Fruit fly (Drosophila melanogaster) whole organism, embryonic: ENCODE data around the gene CG10165.

ENCODE experiments used
- BtbVII ChIP-seq: fragments of 200-800 bp; sonication (Bioruptor generic); optimal IDR thresholded peaks from 3 replicates; lab custom pipeline; 2017; ENCODE audit warnings: missing biosample characterization, mild to moderate bottlenecking, missing genetic modification characterization
- CG10366 ChIP-seq: fragments of 200-800 bp; sonication (Bioruptor generic); IDR thresholded peaks from 2 replicates; pipeline ENCODE4 v1.3.6; 2022; ENCODE audit warnings: missing biosample characterization, missing genetic modification characterization
- CG10979 ChIP-seq: fragments of 200-800 bp; sonication (Bioruptor generic); optimal IDR thresholded peaks from 2 replicates; lab custom pipeline; 2018; ENCODE audit warnings: missing biosample characterization, mild to moderate bottlenecking, missing genetic modification characterization, moderate library complexity
- CG12071 ChIP-seq: fragments of 200-800 bp; sonication (Bioruptor generic); optimal IDR thresholded peaks from 3 replicates; lab custom pipeline; 2018; ENCODE audit warnings: missing biosample characterization, mild to moderate bottlenecking, missing genetic modification characterization
- CG12299 ChIP-seq: fragments of 200-800 bp; sonication (Bioruptor generic); optimal IDR thresholded peaks from 2 replicates; lab custom pipeline; 2018; ENCODE audit warnings: missing biosample characterization, mild to moderate bottlenecking, missing genetic modification characterization
- CG12391 ChIP-seq: fragments of 200-800 bp; sonication (Bioruptor generic); optimal IDR thresholded peaks from 3 replicates; lab custom pipeline; 2018; ENCODE audit warnings: missing biosample characterization, mild to moderate bottlenecking, missing genetic modification characterization, moderate library complexity
- CG12744 ChIP-seq: fragments of 200-800 bp; sonication (Bioruptor generic); optimal IDR thresholded peaks from 2 replicates; lab custom pipeline; 2016; ENCODE audit warnings: missing biosample characterization, missing genetic modification characterization
- CG13296 ChIP-seq: fragments of 200-800 bp; sonication (Bioruptor generic); optimal IDR thresholded peaks from 3 replicates; lab custom pipeline; 2018; ENCODE audit warnings: missing biosample characterization, mild to moderate bottlenecking, missing genetic modification characterization
- CG14860 ChIP-seq: fragments of 200-800 bp; sonication (Bioruptor generic); IDR thresholded peaks from 3 replicates; pipeline ENCODE4 v1.3.6; 2022; ENCODE audit warnings: missing biosample characterization, missing genetic modification characterization; ENCODE audit not compliant: partially characterized antibody
- CG17385 ChIP-seq: fragments of 200-800 bp; sonication (Bioruptor generic); optimal IDR thresholded peaks from 3 replicates; lab custom pipeline; 2018; ENCODE audit warnings: missing biosample characterization, mild to moderate bottlenecking, missing genetic modification characterization
- CG17829 ChIP-seq: fragments of 200-800 bp; optimal IDR thresholded peaks from 2 replicates; lab custom pipeline; 2019; ENCODE audit warnings: missing biosample characterization, mild to moderate bottlenecking, missing genetic modification characterization, moderate library complexity
- CG1792 ChIP-seq: fragments of 200-800 bp; sonication (Bioruptor generic); optimal IDR thresholded peaks from 2 replicates; lab custom pipeline; 2016; ENCODE audit warnings: missing biosample characterization, missing genetic modification characterization
- CG18764 ChIP-seq: fragments of 200-800 bp; sonication (Bioruptor generic); optimal IDR thresholded peaks from 3 replicates; lab custom pipeline; 2016; ENCODE audit warnings: missing biosample characterization, missing genetic modification characterization
- CG2199 ChIP-seq: fragments of 200-800 bp; sonication (Bioruptor generic); IDR thresholded peaks from 3 replicates; pipeline ENCODE4 v1.3.6; 2022; ENCODE audit warnings: missing biosample characterization, missing genetic modification characterization
- CG3163 ChIP-seq: fragments of 200-800 bp; sonication (Bioruptor generic); optimal IDR thresholded peaks from 3 replicates; lab custom pipeline; 2016; ENCODE audit warnings: missing biosample characterization, missing genetic modification characterization
- CG42726 ChIP-seq: fragments of 200-800 bp; sonication (Bioruptor generic); IDR thresholded peaks from 2 replicates; pipeline ENCODE4 v1.3.6; 2022; ENCODE audit warnings: missing biosample characterization, missing genetic modification characterization; ENCODE audit not compliant: partially characterized antibody
- CG4707 ChIP-seq: fragments of 200-800 bp; sonication (Bioruptor generic); optimal IDR thresholded peaks from 2 replicates; lab custom pipeline; 2018; ENCODE audit warnings: missing biosample characterization, mild to moderate bottlenecking, missing genetic modification characterization, moderate library complexity
- CG6254 ChIP-seq: fragments of 200-800 bp; sonication (Bioruptor generic); optimal IDR thresholded peaks from 3 replicates; lab custom pipeline; 2017; ENCODE audit warnings: mild to moderate bottlenecking, missing biosample characterization, missing genetic modification reagents, missing genetic modification characterization
- CG6854 ChIP-seq: fragments of 200-800 bp; sonication (Bioruptor generic); optimal IDR thresholded peaks from 3 replicates; lab custom pipeline; 2017; ENCODE audit warnings: missing biosample characterization, mild to moderate bottlenecking, missing genetic modification characterization
- CG9609 ChIP-seq: fragments of 200-800 bp; sonication (Bioruptor generic); optimal IDR thresholded peaks from 3 replicates; lab custom pipeline; 2016; ENCODE audit warnings: missing biosample characterization, missing genetic modification characterization
- Deaf1 ChIP-seq: fragments of 200-800 bp; optimal IDR thresholded peaks from 3 replicates; lab custom pipeline; 2019; ENCODE audit warnings: missing biosample characterization, mild to moderate bottlenecking, missing genetic modification characterization, moderate library complexity
- E2f1 ChIP-seq: fragments of 200-800 bp; sonication (Bioruptor generic); IDR thresholded peaks from 2 replicates; pipeline ENCODE4 v1.3.6; 2022; ENCODE audit warnings: missing biosample characterization, missing genetic modification characterization
- E2f2 ChIP-seq: fragments of 200-800 bp; sonication (Bioruptor generic); IDR thresholded peaks from 2 replicates; pipeline ENCODE4 v1.3.6; 2022; ENCODE audit warnings: missing biosample characterization, missing genetic modification characterization
- Ets97D ChIP-seq: fragments of 200-800 bp; sonication (Bioruptor generic); optimal IDR thresholded peaks from 3 replicates; lab custom pipeline; 2016; ENCODE audit warnings: missing biosample characterization, missing genetic modification characterization
- Fer1 ChIP-seq: fragments of 200-800 bp; sonication (Bioruptor generic); optimal IDR thresholded peaks from 2 replicates; lab custom pipeline; 2017; ENCODE audit warnings: missing biosample characterization, mild to moderate bottlenecking, missing genetic modification characterization
- Fer2 ChIP-seq: fragments of 200-800 bp; sonication (Bioruptor generic); optimal IDR thresholded peaks from 2 replicates; lab custom pipeline; 2018; ENCODE audit warnings: missing biosample characterization, mild to moderate bottlenecking, missing genetic modification characterization, moderate library complexity
- Gsc ChIP-seq: fragments of 200-800 bp; sonication (Bioruptor generic); IDR thresholded peaks from 2 replicates; pipeline ENCODE4 v1.3.6; 2022; ENCODE audit warnings: missing biosample characterization, missing genetic modification characterization
- Gug ChIP-seq: fragments of 200-800 bp; sonication (Bioruptor generic); IDR thresholded peaks from 4 replicates; pipeline ENCODE4 v1.3.6; 2022; ENCODE audit warnings: missing biosample characterization, missing genetic modification characterization
- Hr3 ChIP-seq: fragments of 200-800 bp; sonication (Bioruptor generic); optimal IDR thresholded peaks from 3 replicates; lab custom pipeline; 2016; ENCODE audit warnings: missing biosample characterization, missing genetic modification characterization
- Kr ChIP-seq: fragments of 200-800 bp; sonication (Bioruptor generic); optimal IDR thresholded peaks from 2 replicates; lab custom pipeline; 2017; ENCODE audit warnings: missing biosample characterization, mild to moderate bottlenecking, missing genetic modification characterization
- Max ChIP-seq: fragments of 200-800 bp; sonication (Bioruptor generic); optimal IDR thresholded peaks from 2 replicates; lab custom pipeline; 2016; ENCODE audit warnings: missing biosample characterization, mild to moderate bottlenecking, missing genetic modification characterization
- Med ChIP-seq: fragments of 200-800 bp; sonication (Bioruptor generic); peaks from one replicate; lab custom pipeline; 2016; ENCODE audit warnings: missing biosample characterization, missing genetic modification characterization, mild to moderate bottlenecking, inconsistent platforms, moderate library complexity
- Mes4 ChIP-seq: fragments of 200-800 bp; sonication (Bioruptor generic); optimal IDR thresholded peaks from 2 replicates; lab custom pipeline; 2016; ENCODE audit warnings: missing biosample characterization, missing genetic modification characterization
- NC2β ChIP-seq: fragments of 200-800 bp; sonication (Bioruptor generic); optimal IDR thresholded peaks from 2 replicates; lab custom pipeline; 2016; ENCODE audit warnings: missing biosample characterization, missing genetic modification characterization
- Nf-YA ChIP-seq: fragments of 200-800 bp; sonication (Bioruptor generic); IDR thresholded peaks from 2 replicates; pipeline ENCODE4 v1.3.6; 2022; ENCODE audit warnings: missing biosample characterization, missing genetic modification characterization
- Usf ChIP-seq: fragments of 200-800 bp; sonication (Bioruptor generic); optimal IDR thresholded peaks from 2 replicates; lab custom pipeline; 2017; ENCODE audit warnings: missing genotype, missing biosample characterization, missing genetic modification characterization
- abd-A ChIP-seq: fragments of 200-800 bp; sonication (Bioruptor generic); optimal IDR thresholded peaks from 3 replicates; lab custom pipeline; 2019; ENCODE audit warnings: missing biosample characterization, mild to moderate bottlenecking, missing genetic modification characterization, moderate library complexity
- al ChIP-seq: fragments of 200-800 bp; sonication (Bioruptor generic); IDR thresholded peaks from 2 replicates; pipeline ENCODE4 v1.3.6; 2022; ENCODE audit warnings: missing biosample characterization, missing genetic modification characterization
- ato ChIP-seq: fragments of 200-800 bp; sonication (Bioruptor generic); IDR thresholded peaks from 2 replicates; pipeline ENCODE4 v1.3.6; 2022; ENCODE audit warnings: missing biosample characterization, missing genetic modification characterization; ENCODE audit not compliant: partially characterized antibody
- bab2 ChIP-seq: fragments of 200-800 bp; sonication (Bioruptor generic); optimal IDR thresholded peaks from 2 replicates; lab custom pipeline; 2016; ENCODE audit warnings: missing biosample characterization, missing genetic modification characterization
- corto ChIP-seq: fragments of 200-800 bp; sonication (Bioruptor generic); optimal IDR thresholded peaks from 2 replicates; lab custom pipeline; 2016; ENCODE audit warnings: missing biosample characterization, mild to moderate bottlenecking, missing genetic modification characterization, moderate library complexity
- ewg ChIP-seq: fragments of 200-800 bp; sonication (Bioruptor generic); optimal IDR thresholded peaks from 3 replicates; lab custom pipeline; 2017; ENCODE audit warnings: mild to moderate bottlenecking, missing biosample characterization, missing genetic modification reagents, missing genetic modification characterization
- gcm2 ChIP-seq: fragments of 200-800 bp; sonication (Bioruptor generic); optimal IDR thresholded peaks from 2 replicates; lab custom pipeline; 2016; ENCODE audit warnings: missing biosample characterization, missing genetic modification characterization
- ind ChIP-seq: fragments of 200-800 bp; sonication (Bioruptor generic); optimal IDR thresholded peaks from 3 replicates; lab custom pipeline; 2016; ENCODE audit warnings: missing biosample characterization, missing genetic modification characterization
- odd ChIP-seq: fragments of 200-800 bp; sonication (Bioruptor generic); optimal IDR thresholded peaks from 2 replicates; lab custom pipeline; 2017; ENCODE audit warnings: missing biosample characterization, mild to moderate bottlenecking, missing genetic modification characterization
- otp ChIP-seq: fragments of 200-800 bp; sonication (Bioruptor generic); IDR thresholded peaks from 3 replicates; pipeline ENCODE4, ENCODE4 v1.3.6; 2022; ENCODE audit warnings: missing biosample characterization, missing genetic modification characterization
- pnt ChIP-seq: fragments of 200-800 bp; sonication (Bioruptor generic); optimal IDR thresholded peaks from 3 replicates; lab custom pipeline; 2016; ENCODE audit warnings: missing biosample characterization, missing genetic modification characterization
- salm ChIP-seq: fragments of 200-800 bp; sonication (Bioruptor generic); optimal IDR thresholded peaks from 2 replicates; lab custom pipeline; 2018; ENCODE audit warnings: missing biosample characterization, mild to moderate bottlenecking, missing genetic modification characterization
- stc ChIP-seq: fragments of 200-800 bp; sonication (Bioruptor generic); IDR thresholded peaks from 2 replicates; pipeline ENCODE4 v1.3.6; 2022; ENCODE audit warnings: missing biosample characterization, missing genetic modification characterization
- stwl ChIP-seq: fragments of 200-800 bp; sonication (Bioruptor generic); optimal IDR thresholded peaks from 3 replicates; lab custom pipeline; 2018; ENCODE audit warnings: missing biosample characterization, mild to moderate bottlenecking, missing genetic modification characterization, moderate library complexity
- tap ChIP-seq: fragments of 200-800 bp; optimal IDR thresholded peaks from 3 replicates; lab custom pipeline; 2019; ENCODE audit warnings: missing biosample characterization, mild to moderate bottlenecking, missing genetic modification characterization, moderate library complexity
- usp ChIP-seq: fragments of >200 bp; optimal IDR thresholded peaks from 2 replicates; lab custom pipeline; 2017; ENCODE audit warnings: missing biosample characterization, missing genetic modification characterization
- z ChIP-seq: fragments of 200-800 bp; sonication (Bioruptor generic); IDR thresholded peaks from 3 replicates; pipeline ENCODE4 v1.3.6; 2022; ENCODE audit warnings: missing biosample characterization, missing genetic modification characterization

Gene CG10165

dm6 chr2L:19526316-19526715 lies 3.8 kb downstream of the CG10165 start, which contains the start of the genes Dpm1 and CG10137 (continued):
- no peak for TF ChIP-seq corto (GFP tag; lab: Kevin White, UChicago)
- no peak for TF ChIP-seq CG18764 (GFP tag; lab: Kevin White, UChicago)
- no peak for TF ChIP-seq tap (tag; lab: Kevin White, UChicago)
- TF ChIP-seq CG12744 (GFP tag; lab: Kevin White, UChicago), result no peak
- TF ChIP-seq Fer1 (GFP tag; lab: Kevin White, UChicago), result no peak
- peak; percentile 44 for TF ChIP-seq CG12391 (tag; lab: Kevin White, UChicago)
- TF ChIP-seq al (GFP tag; lab: Robert Waterston, UW), result no peak
- TF ChIP-seq CG6254, result no peak
- no peak for TF ChIP-seq otp
- no peak for TF ChIP-seq Gug (GFP tag; lab: Robert Waterston, UW)
- no peak for TF ChIP-seq gcm2 (GFP tag; lab: Kevin White, UChicago)
- peak; percentile 62 for TF ChIP-seq E2f2
- peak; percentile 66 for TF ChIP-seq Med (GFP tag; lab: Kevin White, UChicago)
- TF ChIP-seq CG10979 (tag; lab: Kevin White, UChicago), result no peak
- no peak for TF ChIP-seq CG9609 (GFP tag; lab: Kevin White, UChicago)
- TF ChIP-seq Deaf1 (tag; lab: Kevin White, UChicago), result peak; percentile 10
- no peak for TF ChIP-seq CG6854 (GFP tag; lab: Kevin White, UChicago)
- TF ChIP-seq z (GFP tag; lab: Robert Waterston, UW), result no peak
- TF ChIP-seq CG1792 (GFP tag; lab: Kevin White, UChicago), result no peak
- TF ChIP-seq BtbVII (GFP tag; lab: Kevin White, UChicago), result no peak
- no peak for TF ChIP-seq ato
- TF ChIP-seq Hr3 (GFP tag; lab: Kevin White, UChicago), result no peak
- TF ChIP-seq CG13296, result no peak
- TF ChIP-seq CG14860, result no peak
- no peak for TF ChIP-seq CG12071 (GFP tag; lab: Kevin White, UChicago)
- TF ChIP-seq Usf (GFP tag; lab: Kevin White, UChicago), result no peak
- TF ChIP-seq stwl (tag; lab: Kevin White, UChicago), result peak; percentile 93
- peak; percentile 54 for TF ChIP-seq Ets97D
- no peak for TF ChIP-seq CG2199 (GFP tag; lab: Robert Waterston, UW)
- TF ChIP-seq bab2 (GFP tag; lab: Kevin White, UChicago), result no peak
- TF ChIP-seq Max, result peak; percentile 23
- no peak for TF ChIP-seq stc (GFP tag; lab: Robert Waterston, UW)
- TF ChIP-seq ind, result no peak
- no peak for TF ChIP-seq Gsc
- no peak for TF ChIP-seq E2f1 (GFP tag; lab: Robert Waterston, UW)
- TF ChIP-seq Mes4 (GFP tag; lab: Kevin White, UChicago), result no peak
- TF ChIP-seq CG4707 (GFP tag; lab: Kevin White, UChicago), result no peak
- TF ChIP-seq ewg, result no peak
- TF ChIP-seq NC2β (GFP tag; lab: Kevin White, UChicago), result no peak
- TF ChIP-seq CG10366 (GFP tag; lab: Robert Waterston, UW), result no peak
- TF ChIP-seq Kr (GFP tag; lab: Kevin White, UChicago), result no peak
- no peak for TF ChIP-seq abd-A
- no peak for TF ChIP-seq salm
- TF ChIP-seq CG12299, result no peak
- no peak for TF ChIP-seq Fer2 (tag; lab: Kevin White, UChicago)
- TF ChIP-seq CG17385, result no peak
- TF ChIP-seq usp, result no peak
- no peak for TF ChIP-seq CG42726 (GFP tag; lab: Robert Waterston, UW)
- TF ChIP-seq odd (GFP tag; lab: Kevin White, UChicago), result no peak
- TF ChIP-seq pnt (GFP tag; lab: Kevin White, UChicago), result no peak
- no peak for TF ChIP-seq CG3163
- TF ChIP-seq Nf-YA (GFP tag; lab: Robert Waterston, UW), result no peak
- TF ChIP-seq CG17829 (tag; lab: Kevin White, UChicago), result peak; percentile 12
